Worm (Caenorhabditis elegans) whole organism, L2 larva: ENCODE data around the gene ZK488.5.

Experiments used
- ZK546.5 ChIP-seq: sonication (generic microtip); optimal IDR thresholded peaks from 2 replicates; lab custom pipeline; 2017; ENCODE audit warnings: missing biosample characterization, missing genetic modification characterization
- egl-27 ChIP-seq: sonication (generic microtip); optimal IDR thresholded peaks from 3 replicates; lab custom pipeline; 2017; ENCODE audit warnings: missing biosample characterization, missing genetic modification reagents, missing genetic modification characterization

- TF ChIP-seq ZK546.5 (tag; lab: Kevin White, UChicago) (no peak), egl-27 (no peak)
These were observed 15.8 kb downstream of the ZK488.5 start, which contains the start of gene srw-109 for ce11 chrV:608844-609243.
